Fruit fly (Drosophila melanogaster) whole organism, prepupa: ENCODE measurements around the gene eyg.

Experiments
- CG10631 ChIP-seq: fragments of 200-800 bp; sonication (Bioruptor generic); optimal IDR thresholded peaks from 2 replicates; lab custom pipeline; 2016; ENCODE audit warnings: missing biosample characterization, missing genetic modification characterization
- CG10669 ChIP-seq: fragments of 200-800 bp; sonication (Bioruptor generic); optimal IDR thresholded peaks from 3 replicates; lab custom pipeline; 2018; ENCODE audit warnings: missing biosample characterization, mild to moderate bottlenecking, missing genetic modification characterization, moderate library complexity
- CG11294 ChIP-seq: fragments of 200-800 bp; sonication (Bioruptor generic); IDR thresholded peaks from 2 replicates; pipeline ENCODE4 v1.3.6; 2022; ENCODE audit warnings: missing biosample characterization, missing genetic modification characterization
- CG11762 ChIP-seq: fragments of 200-800 bp; sonication (Bioruptor generic); optimal IDR thresholded peaks from 3 replicates; lab custom pipeline; 2016; ENCODE audit warnings: missing biosample characterization, missing genetic modification characterization; ENCODE audit not compliant: insufficient read depth
- CG11902 ChIP-seq: fragments of 200-800 bp; sonication (Bioruptor generic); optimal IDR thresholded peaks from 3 replicates; lab custom pipeline; 2016; ENCODE audit warnings: missing biosample characterization, missing genetic modification characterization
- CG15336 ChIP-seq: fragments of 200-800 bp; sonication (Bioruptor generic); IDR thresholded peaks from 2 replicates; pipeline ENCODE4 v1.3.6; 2022; ENCODE audit warnings: missing biosample characterization, missing genetic modification characterization
- CG16779 ChIP-seq: fragments of 200-800 bp; sonication (Bioruptor generic); optimal IDR thresholded peaks from 3 replicates; lab custom pipeline; 2017; ENCODE audit warnings: missing biosample characterization, mild to moderate bottlenecking, missing genetic modification characterization
- CG3032 ChIP-seq: fragments of 200-800 bp; optimal IDR thresholded peaks from 2 replicates; lab custom pipeline; 2019; ENCODE audit warnings: missing biosample characterization, mild to moderate bottlenecking, missing genetic modification characterization, moderate library complexity
- CG31627 ChIP-seq: fragments of 200-800 bp; sonication (Bioruptor generic); optimal IDR thresholded peaks from 3 replicates; lab custom pipeline; 2016; ENCODE audit warnings: missing biosample characterization, missing genetic modification characterization
- CG32006 ChIP-seq: fragments of 200-800 bp; sonication (Bioruptor generic); optimal IDR thresholded peaks from 3 replicates; lab custom pipeline; 2017; ENCODE audit warnings: missing biosample characterization, mild to moderate bottlenecking, missing genetic modification characterization
- CG34406 ChIP-seq: fragments of 200-800 bp; sonication (Bioruptor generic); optimal IDR thresholded peaks from 3 replicates; lab custom pipeline; 2016; ENCODE audit warnings: missing biosample characterization, missing genetic modification characterization
- CG4318 ChIP-seq: fragments of 200-800 bp; sonication (Bioruptor generic); optimal IDR thresholded peaks from 3 replicates; lab custom pipeline; 2017; ENCODE audit warnings: missing biosample characterization, mild to moderate bottlenecking, missing genetic modification characterization
- CG6163 ChIP-seq: fragments of 200-800 bp; sonication (Bioruptor generic); IDR thresholded peaks from 3 replicates; pipeline ENCODE4 v1.3.6; 2022; ENCODE audit warnings: missing biosample characterization, missing genetic modification characterization
- CG6276 ChIP-seq: fragments of 200-800 bp; sonication (Bioruptor generic); optimal IDR thresholded peaks from 2 replicates; lab custom pipeline; 2017; ENCODE audit warnings: missing biosample characterization, mild to moderate bottlenecking, missing genetic modification characterization
- CG6792 ChIP-seq: fragments of 200-800 bp; sonication (Bioruptor generic); optimal IDR thresholded peaks from 3 replicates; lab custom pipeline; 2016; ENCODE audit warnings: missing biosample characterization, missing genetic modification characterization
- CG6808 ChIP-seq: fragments of 200-800 bp; sonication (Bioruptor generic); optimal IDR thresholded peaks from 3 replicates; lab custom pipeline; 2017; ENCODE audit warnings: missing biosample characterization, missing genetic modification characterization, mild to moderate bottlenecking, moderate library complexity, missing genetic modification reagents
- CG6854 ChIP-seq: fragments of 200-800 bp; sonication (Bioruptor generic); optimal IDR thresholded peaks from 2 replicates; lab custom pipeline; 2017; ENCODE audit warnings: missing biosample characterization, mild to moderate bottlenecking, missing genetic modification characterization
- CG7368 ChIP-seq: fragments of 200-800 bp; sonication (Bioruptor generic); optimal IDR thresholded peaks from 3 replicates; lab custom pipeline; 2016; ENCODE audit warnings: missing biosample characterization, missing genetic modification characterization
- CG8319 ChIP-seq: fragments of 200-800 bp; sonication (Bioruptor generic); optimal IDR thresholded peaks from 3 replicates; lab custom pipeline; 2016; ENCODE audit warnings: missing biosample characterization, missing genetic modification characterization
- CG8632 ChIP-seq: fragments of 200-800 bp; sonication (Bioruptor generic); optimal IDR thresholded peaks from 3 replicates; lab custom pipeline; 2016; ENCODE audit warnings: missing biosample characterization, missing genetic modification characterization
- CG9139 ChIP-seq: fragments of 200-800 bp; sonication (Bioruptor generic); optimal IDR thresholded peaks from 3 replicates; lab custom pipeline; 2017; ENCODE audit warnings: missing biosample characterization, mild to moderate bottlenecking, missing genetic modification characterization
- Eip75B ChIP-seq: fragments of 200-800 bp; sonication (Bioruptor generic); optimal IDR thresholded peaks from 3 replicates; lab custom pipeline; 2016; ENCODE audit warnings: missing biosample characterization, missing genetic modification characterization
- Eip78C ChIP-seq: fragments of 200-800 bp; sonication (Bioruptor generic); peaks from one replicate; lab custom pipeline; 2016; ENCODE audit warnings: missing biosample characterization, missing genetic modification characterization
- Ets21C ChIP-seq: fragments of 200-800 bp; sonication (Bioruptor generic); optimal IDR thresholded peaks from 3 replicates; lab custom pipeline; 2016; ENCODE audit warnings: missing biosample characterization, missing genetic modification characterization
- Ets96B ChIP-seq: fragments of 200-800 bp; optimal IDR thresholded peaks from 2 replicates; lab custom pipeline; 2019; ENCODE audit warnings: missing biosample characterization, mild to moderate bottlenecking, missing genetic modification characterization, moderate library complexity
- Hr39 ChIP-seq: fragments of 200-800 bp; sonication (Bioruptor generic); optimal IDR thresholded peaks from 2 replicates; lab custom pipeline; 2016; ENCODE audit warnings: missing biosample characterization, missing genetic modification characterization
- Lpt ChIP-seq: fragments of 200-800 bp; sonication (Bioruptor generic); optimal IDR thresholded peaks from 3 replicates; lab custom pipeline; 2016; ENCODE audit warnings: missing biosample characterization, missing genetic modification characterization
- Met ChIP-seq: fragments of 200-800 bp; sonication (Bioruptor generic); optimal IDR thresholded peaks from 3 replicates; lab custom pipeline; 2016; ENCODE audit warnings: missing biosample characterization, missing genetic modification characterization
- OdsH ChIP-seq: fragments of 200-800 bp; sonication (Bioruptor generic); optimal IDR thresholded peaks from 3 replicates; lab custom pipeline; 2016; ENCODE audit warnings: missing biosample characterization, missing genetic modification characterization
- Smox ChIP-seq: fragments of 200-800 bp; sonication (Bioruptor generic); optimal IDR thresholded peaks from 3 replicates; lab custom pipeline; 2016; ENCODE audit warnings: missing biosample characterization, missing genetic modification characterization
- Sox102F ChIP-seq: fragments of 200-800 bp; sonication (Bioruptor generic); optimal IDR thresholded peaks from 2 replicates; lab custom pipeline; 2016; ENCODE audit warnings: missing biosample characterization, mild to moderate bottlenecking, missing genetic modification characterization
- Sox15 ChIP-seq: fragments of 200-800 bp; sonication (Bioruptor generic); optimal IDR thresholded peaks from 3 replicates; lab custom pipeline; 2016; ENCODE audit warnings: missing biosample characterization, missing genetic modification characterization
- achi ChIP-seq: fragments of 200-800 bp; sonication (Bioruptor generic); optimal IDR thresholded peaks from 3 replicates; lab custom pipeline; 2016; ENCODE audit warnings: missing biosample characterization, missing genetic modification characterization
- dac ChIP-seq: fragments of 200-800 bp; sonication (Bioruptor generic); optimal IDR thresholded peaks from 2 replicates; lab custom pipeline; 2017; ENCODE audit warnings: missing biosample characterization, mild to moderate bottlenecking, missing genetic modification characterization
- dsx ChIP-seq: fragments of 200-800 bp; optimal IDR thresholded peaks from 3 replicates; lab custom pipeline; 2019; ENCODE audit warnings: missing biosample characterization, mild to moderate bottlenecking, missing genetic modification characterization, moderate library complexity; ENCODE audit not compliant: poor library complexity, severe bottlenecking
- eg ChIP-seq: fragments of 200-800 bp; sonication (Bioruptor generic); IDR thresholded peaks from 3 replicates; pipeline ENCODE4 v1.3.6; 2022; ENCODE audit warnings: missing biosample characterization, missing genetic modification characterization
- esn ChIP-seq: fragments of 200-800 bp; sonication (Bioruptor generic); optimal IDR thresholded peaks from 2 replicates; lab custom pipeline; 2016; ENCODE audit warnings: missing biosample characterization, mild to moderate bottlenecking, missing genetic modification characterization, moderate library complexity
- fd59A ChIP-seq: fragments of 200-800 bp; sonication (Bioruptor generic); optimal IDR thresholded peaks from 2 replicates; lab custom pipeline; 2017; ENCODE audit warnings: missing biosample characterization, mild to moderate bottlenecking, missing genetic modification characterization, missing genetic modification reagents
- fd85E ChIP-seq: fragments of 200-800 bp; sonication (Bioruptor generic); optimal IDR thresholded peaks from 3 replicates; lab custom pipeline; 2016; ENCODE audit warnings: missing biosample characterization, missing genetic modification characterization
- fkh ChIP-seq: fragments of 200-800 bp; sonication (Bioruptor generic); optimal IDR thresholded peaks from 3 replicates; lab custom pipeline; 2017; ENCODE audit warnings: missing biosample characterization, mild to moderate bottlenecking, missing genetic modification characterization, moderate library complexity
- lz ChIP-seq: fragments of 200-800 bp; sonication (Bioruptor generic); optimal IDR thresholded peaks from 3 replicates; lab custom pipeline; 2016; ENCODE audit warnings: missing biosample characterization, missing genetic modification characterization
- net ChIP-seq: fragments of 200-800 bp; sonication (Bioruptor generic); optimal IDR thresholded peaks from 3 replicates; lab custom pipeline; 2016; ENCODE audit warnings: missing biosample characterization, missing genetic modification characterization
- pdm3 ChIP-seq: fragments of 200-800 bp; sonication (Bioruptor generic); optimal IDR thresholded peaks from 3 replicates; lab custom pipeline; 2016; ENCODE audit warnings: missing biosample characterization, missing genetic modification characterization
- salr ChIP-seq, 2 experiments: fragments of 200-800 bp; sonication (Bioruptor generic); optimal IDR thresholded peaks; 3 replicates each; lab custom pipeline; 2016 to 2018; ENCODE audit warnings: missing biosample characterization in 2 of 2, missing genetic modification characterization in 2 of 2, mild to moderate bottlenecking in 1 of 2
- ss ChIP-seq, 2 experiments: fragments of 200-800 bp; sonication (Bioruptor generic); optimal IDR thresholded peaks; 2 replicates in 1 of 2; 3 replicates in 1 of 2; lab custom pipeline; 2017 to 2018; ENCODE audit warnings: mild to moderate bottlenecking in 2 of 2, missing biosample characterization in 2 of 2, missing genetic modification characterization in 2 of 2, moderate library complexity in 1 of 2
- topi ChIP-seq: fragments of 200-800 bp; sonication (Bioruptor generic); optimal IDR thresholded peaks from 3 replicates; lab custom pipeline; 2016; ENCODE audit warnings: missing biosample characterization, missing genetic modification characterization

The eyg gene

dm6 chr3L:12515691-12516455 is 48.1 kb upstream of the eyg start (continued):
- TF ChIP-seq CG8319 (peak; percentile 1), dac (GFP tag; lab: Kevin White, UChicago) (peak; percentile 55), achi (GFP tag; lab: Kevin White, UChicago) (no peak), CG16779 (tag; lab: Kevin White, UChicago) (peak; percentile 93), CG32006 (peak; percentile 56), ss (GFP tag; optimal IDR thresholded peaks at IDR 0.05; lab: Kevin White, UChicago) (peak; percentile 89 to 90), Hr39 (GFP tag; lab: Kevin White, UChicago) (no peak), CG6792 (GFP tag; lab: Kevin White, UChicago) (peak; percentile 1), CG7368 (GFP tag; lab: Kevin White, UChicago) (no peak), Sox15 (GFP tag; lab: Kevin White, UChicago) (no peak), CG31627 (GFP tag; lab: Kevin White, UChicago) (no peak), net (GFP tag; lab: Kevin White, UChicago) (peak; percentile 54), CG34406 (GFP tag; lab: Kevin White, UChicago) (peak; percentile 29), Smox (GFP tag; lab: Kevin White, UChicago) (no peak), eg (peak; percentile 90)
- TF ChIP-seq, all 60 proteins: peak for 32

DNA sequence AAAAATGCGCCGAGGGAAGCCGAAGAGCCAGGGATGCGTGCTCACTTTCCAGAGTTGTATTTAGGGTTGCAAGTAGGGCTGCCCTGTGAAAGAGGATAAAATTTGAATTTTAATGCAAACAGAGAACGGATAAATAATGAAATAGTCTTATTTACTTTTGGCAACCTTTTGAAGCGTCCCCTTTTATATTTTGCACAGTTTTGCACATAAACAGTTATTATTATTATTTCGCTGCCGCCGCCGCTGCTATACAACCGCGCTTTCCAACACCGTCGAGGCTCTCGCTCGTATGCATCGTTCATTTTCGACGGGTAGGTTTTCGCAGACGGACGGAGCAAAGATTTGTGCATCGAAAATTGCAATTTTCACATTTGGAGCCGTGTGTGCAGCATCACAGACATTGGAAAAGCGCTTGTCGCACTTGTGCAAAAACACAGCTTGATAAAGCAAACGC is 47.0 kb upstream of the eyg start, which contains the start of the genes sti and tral:
sti (minus strand) TSS at position 54 of the 454 bp plus-strand sequence.
tral (plus strand) TSS at position 298 of the 454 bp plus-strand sequence.
- TF ChIP-seq net (GFP tag; lab: Kevin White, UChicago) = no peak
- TF ChIP-seq topi (GFP tag; lab: Kevin White, UChicago) = peak; percentile 84
- TF ChIP-seq Ets21C (GFP tag; lab: Kevin White, UChicago) = peak; percentile 84
- TF ChIP-seq fd59A (GFP tag; lab: Kevin White, UChicago) = peak; percentile 53
- peak in 1 of 2 experiments; percentile 43 for TF ChIP-seq salr (GFP tag; optimal IDR thresholded peaks at IDR 0.05; lab: Kevin White, UChicago)
- no peak for TF ChIP-seq CG11762 (GFP tag; lab: Kevin White, UChicago)
- peak; percentile 48 for TF ChIP-seq CG4318 (GFP tag; lab: Kevin White, UChicago)
- TF ChIP-seq CG11902 (GFP tag; lab: Kevin White, UChicago) = peak; percentile 82
- peak; percentile 67 for TF ChIP-seq CG7368 (GFP tag; lab: Kevin White, UChicago)
- peak; percentile 29 for TF ChIP-seq CG9139
- peak; percentile 49 for TF ChIP-seq Ets96B (tag; lab: Kevin White, UChicago)
- TF ChIP-seq pdm3 (GFP tag; lab: Kevin White, UChicago) = no peak
- no peak for TF ChIP-seq CG6276
- TF ChIP-seq CG6808 (GFP tag; lab: Kevin White, UChicago) = peak; percentile 35
- peak; percentile 54 for TF ChIP-seq fd85E (GFP tag; lab: Kevin White, UChicago)
- TF ChIP-seq CG31627 (GFP tag; lab: Kevin White, UChicago) = peak; percentile 93
- peak; percentile 50 for TF ChIP-seq dac (GFP tag; lab: Kevin White, UChicago)
- peak in 1 of 2 experiments; percentile 58 for TF ChIP-seq ss (GFP tag; optimal IDR thresholded peaks at IDR 0.05; lab: Kevin White, UChicago)
- TF ChIP-seq Hr39 (GFP tag; lab: Kevin White, UChicago) = peak; percentile 92
- no peak for TF ChIP-seq dsx (GFP tag; lab: Kevin White, UChicago)
- peak; percentile 84 for TF ChIP-seq CG8319
- TF ChIP-seq CG6854 (GFP tag; lab: Kevin White, UChicago) = peak; percentile 44
- no peak for TF ChIP-seq Smox (GFP tag; lab: Kevin White, UChicago)
- TF ChIP-seq lz (GFP tag; lab: Kevin White, UChicago) = peak; percentile 92
- peak; percentile 55 for TF ChIP-seq fkh
- TF ChIP-seq CG10631 (GFP tag; lab: Kevin White, UChicago) = peak; percentile 88
- no peak; the same call in 1 of the 2 replicates for TF ChIP-seq CG15336 (GFP tag; lab: Robert Waterston, UW)
- peak; percentile 87 for TF ChIP-seq Met (GFP tag; lab: Kevin White, UChicago)
- peak; percentile 68 for TF ChIP-seq CG6163 (GFP tag; lab: Robert Waterston, UW)
- TF ChIP-seq CG10669 = no peak
- TF ChIP-seq Eip78C = no peak
- peak; percentile 82 for TF ChIP-seq CG6792 (GFP tag; lab: Kevin White, UChicago)
- peak; percentile 38 for TF ChIP-seq Lpt (GFP tag; lab: Kevin White, UChicago)
- TF ChIP-seq esn (GFP tag; lab: Kevin White, UChicago) = peak; percentile 90
- no peak for TF ChIP-seq Eip75B (GFP tag; lab: Kevin White, UChicago)
- TF ChIP-seq CG8632 (GFP tag; lab: Kevin White, UChicago) = peak; percentile 69
- peak; percentile 27; the same call in 1 of the 2 replicates for TF ChIP-seq CG11294 (GFP tag; lab: Robert Waterston, UW)
- peak; percentile 87 for TF ChIP-seq OdsH (GFP tag; lab: Kevin White, UChicago)
- TF ChIP-seq CG34406 (GFP tag; lab: Kevin White, UChicago) = peak; percentile 75
- TF ChIP-seq CG3032 (tag; lab: Kevin White, UChicago) = peak; percentile 71
- peak; percentile 72 for TF ChIP-seq Sox102F (GFP tag; lab: Kevin White, UChicago)
